Worm (Caenorhabditis elegans) whole organism, late embryonic: ENCODE measurements around the gene F55C12.19.
"Not testable (repeated sequence)": the region's sequence is repeated elsewhere in the genome, so short reads cannot be mapped to it uniquely, and the experiment has no call there.

Experiments used
- K09A11.1 ChIP-seq: sonication (generic microtip); optimal IDR thresholded peaks from 2 replicates; lab custom pipeline; 2017; ENCODE audit warnings: antibody characterized with exemption, mild to moderate bottlenecking, missing genetic modification characterization, missing compliant biosample characterization; ENCODE audit not compliant: insufficient read depth
- T23F11.4 ChIP-seq: fragments of 200-800 bp; sonication (Bioruptor generic); optimal IDR thresholded peaks from 2 replicates; lab custom pipeline; 2018; ENCODE audit warnings: mild to moderate bottlenecking, missing genetic modification characterization, missing compliant biosample characterization
- Y22D7AL.16 ChIP-seq: sonication (generic microtip); optimal IDR thresholded peaks from 2 replicates; lab custom pipeline; 2016; ENCODE audit warnings: missing genetic modification characterization, missing compliant biosample characterization
- ahr-1 ChIP-seq: sonication (generic microtip); optimal IDR thresholded peaks from 2 replicates; lab custom pipeline; 2016; ENCODE audit warnings: missing genetic modification characterization, missing compliant biosample characterization
- ceh-19 ChIP-seq: fragments of 200-800 bp; sonication (Bioruptor generic); optimal IDR thresholded peaks from 2 replicates; lab custom pipeline; 2018; ENCODE audit warnings: mild to moderate bottlenecking, missing genetic modification characterization, missing compliant biosample characterization
- ceh-22 ChIP-seq: sonication (generic microtip); optimal IDR thresholded peaks from 2 replicates; lab custom pipeline; 2017; ENCODE audit warnings: missing biosample characterization, missing genetic modification characterization
- ceh-30 ChIP-seq: fragments of 150-350 bp; optimal IDR thresholded peaks from 2 replicates; lab custom pipeline; 2014; ENCODE audit warnings: missing biosample characterization, missing genetic modification characterization
- ceh-31 ChIP-seq: sonication (generic microtip); optimal IDR thresholded peaks from 2 replicates; lab custom pipeline; 2016; ENCODE audit warnings: missing genetic modification characterization, missing compliant biosample characterization
- ceh-34 ChIP-seq: sonication (generic microtip); optimal IDR thresholded peaks from 2 replicates; lab custom pipeline; 2016; ENCODE audit warnings: mild to moderate bottlenecking, missing genetic modification characterization, missing compliant biosample characterization
- ceh-45 ChIP-seq: fragments of 200-800 bp; sonication (Bioruptor generic); IDR thresholded peaks from 2 replicates; pipeline ENCODE4 v1.3.6; 2022; ENCODE audit warnings: missing genetic modification reagents, missing genetic modification characterization, missing compliant biosample characterization
- ceh-48 ChIP-seq: sonication (generic microtip); optimal IDR thresholded peaks from 2 replicates; lab custom pipeline; 2016; ENCODE audit warnings: missing genetic modification characterization, inconsistent platforms, missing compliant biosample characterization
- ceh-6 ChIP-seq: fragments of 200-800 bp; sonication (Bioruptor generic); optimal IDR thresholded peaks from 2 replicates; lab custom pipeline; 2018; ENCODE audit warnings: mild to moderate bottlenecking, missing genetic modification characterization, missing compliant biosample characterization
- elt-4 ChIP-seq: sonication (generic microtip); optimal IDR thresholded peaks from 2 replicates; lab custom pipeline; 2016; ENCODE audit warnings: missing genetic modification characterization, missing compliant biosample characterization
- fax-1 ChIP-seq: sonication (generic microtip); optimal IDR thresholded peaks from 2 replicates; lab custom pipeline; 2016; ENCODE audit warnings: missing genotype, missing genetic modification characterization, missing compliant biosample characterization
- fkh-10 ChIP-seq: fragments of 150-350 bp; optimal IDR thresholded peaks from 2 replicates; lab custom pipeline; 2014; ENCODE audit warnings: missing biosample characterization, missing genetic modification reagents, missing genetic modification characterization
- fkh-6 ChIP-seq: sonication (generic microtip); optimal IDR thresholded peaks from 2 replicates; lab custom pipeline; 2016; ENCODE audit warnings: missing genetic modification characterization, missing compliant biosample characterization
- hlh-13 ChIP-seq: fragments of 200-800 bp; sonication (Bioruptor generic); optimal IDR thresholded peaks from 2 replicates; lab custom pipeline; 2018; ENCODE audit warnings: mild to moderate bottlenecking, missing genetic modification characterization, missing compliant biosample characterization
- hlh-15 ChIP-seq: sonication (generic microtip); optimal IDR thresholded peaks from 2 replicates; lab custom pipeline; 2016; ENCODE audit warnings: missing genetic modification characterization, missing compliant biosample characterization
- lim-6 ChIP-seq: sonication (generic microtip); optimal IDR thresholded peaks from 2 replicates; lab custom pipeline; 2016; ENCODE audit warnings: missing genetic modification characterization, missing compliant biosample characterization
- mec-3 ChIP-seq: sonication (generic microtip); optimal IDR thresholded peaks from 2 replicates; lab custom pipeline; 2016; ENCODE audit warnings: borderline replicate concordance, missing genetic modification characterization, missing compliant biosample characterization
- nfya-1 ChIP-seq: sonication (generic microtip); optimal IDR thresholded peaks from 2 replicates; lab custom pipeline; 2017; ENCODE audit warnings: missing genetic modification characterization, mild to moderate bottlenecking, missing compliant biosample characterization, antibody characterized with exemption, moderate library complexity
- nhr-11 ChIP-seq: fragments of 150-350 bp; optimal IDR thresholded peaks from 2 replicates; lab custom pipeline; 2014; ENCODE audit warnings: missing biosample characterization, missing genetic modification characterization
- nhr-232 ChIP-seq: sonication (generic microtip); optimal IDR thresholded peaks from 2 replicates; lab custom pipeline; 2016; ENCODE audit warnings: missing genetic modification characterization, missing compliant biosample characterization
- pha-2 ChIP-seq: sonication (generic microtip); optimal IDR thresholded peaks from 2 replicates; lab custom pipeline; 2017; ENCODE audit warnings: mild to moderate bottlenecking, missing genetic modification characterization, missing compliant biosample characterization
- pha-4 ChIP-seq: fragments of 150-350 bp; optimal IDR thresholded peaks from 2 replicates; lab custom pipeline; 2018; ENCODE audit warnings: missing biosample characterization, missing genetic modification reagents, missing genetic modification characterization
- rnt-1 ChIP-seq: sonication (generic microtip); optimal IDR thresholded peaks from 2 replicates; lab custom pipeline; 2016; ENCODE audit warnings: missing genetic modification characterization, missing compliant biosample characterization
- sox-2 ChIP-seq: fragments of 200-800 bp; sonication (Bioruptor generic); IDR thresholded peaks from 2 replicates; pipeline ENCODE4 v1.3.6; 2022; ENCODE audit warnings: missing genetic modification reagents, missing genetic modification characterization, missing compliant biosample characterization
- sox-4 ChIP-seq: sonication (generic microtip); optimal IDR thresholded peaks from 2 replicates; lab custom pipeline; 2017; ENCODE audit warnings: mild to moderate bottlenecking, missing genetic modification characterization, inconsistent platforms, missing compliant biosample characterization
- unc-42 ChIP-seq: sonication (generic microtip); optimal IDR thresholded peaks from 2 replicates; lab custom pipeline; 2016; ENCODE audit warnings: missing genotype, missing genetic modification characterization, missing compliant biosample characterization
- unc-86 ChIP-seq: sonication (generic microtip); optimal IDR thresholded peaks from 2 replicates; lab custom pipeline; 2016; ENCODE audit warnings: missing genetic modification characterization, missing compliant biosample characterization
- zip-5 ChIP-seq: sonication (generic microtip); optimal IDR thresholded peaks from 2 replicates; lab custom pipeline; 2016; ENCODE audit warnings: missing genetic modification characterization, missing compliant biosample characterization
- ztf-16 ChIP-seq: sonication (generic microtip); optimal IDR thresholded peaks from 2 replicates; lab custom pipeline; 2017; ENCODE audit warnings: missing genetic modification characterization, missing compliant biosample characterization

F55C12.19 gene

ce11 chrII:5876511-5876910, 10.6 kb downstream of the F55C12.19 start, which contains the start of gene F55C12.2:
Gene F55C12.2, plus strand, starts transcription at chrII:5876811.
- TF ChIP-seq ceh-45 (GFP tag; lab: Robert Waterston, UW); pha-4 (tag; lab: Kevin White, UChicago); ceh-31 (tag; lab: Kevin White, UChicago): not testable (repeated sequence)
- TF ChIP-seq, all 69 proteins: peak for 0; not testable (repeated sequence) for 69

- TF ChIP-seq nhr-232 = no peak
- TF ChIP-seq ceh-34 = no peak
- no peak for TF ChIP-seq ahr-1 (tag; lab: Kevin White, UChicago)
- no peak for TF ChIP-seq Y22D7AL.16 (tag; lab: Kevin White, UChicago)
These were observed 14.7 kb downstream of the F55C12.19 start for ce11 chrII:5880677-5881076.

ce11 chrII:5884252-5884651, 18.3 kb downstream of the F55C12.19 start, which contains the start of gene rfip-1:
Gene rfip-1, plus strand, starts transcription at chrII:5884552.
- TF ChIP-seq ceh-19 (GFP tag; lab: Kevin White, UChicago) (no peak), hlh-13 (GFP tag; lab: Kevin White, UChicago) (no peak), nhr-11 (tag; lab: Kevin White, UChicago) (no peak), unc-42 (no peak), K09A11.1 (tag; lab: Kevin White, UChicago) (no peak), lim-6 (tag; lab: Kevin White, UChicago) (no peak), fax-1 (tag; lab: Kevin White, UChicago) (no peak)

ce11 chrII:5885966-5886621, 20.2 kb downstream of the F55C12.19 start:
- no peak for TF ChIP-seq sox-4 (tag; lab: Kevin White, UChicago)
- TF ChIP-seq zip-5 = no peak
- no peak for TF ChIP-seq ceh-22 (tag; lab: Kevin White, UChicago)
- TF ChIP-seq unc-86 (tag; lab: Kevin White, UChicago) = no peak
- TF ChIP-seq elt-4 = no peak
- TF ChIP-seq ceh-6 (GFP tag; lab: Kevin White, UChicago) = no peak
- TF ChIP-seq hlh-15 (tag; lab: Kevin White, UChicago) = no peak
- TF ChIP-seq ceh-45 (GFP tag; lab: Robert Waterston, UW) = no peak
- no peak for TF ChIP-seq unc-42
- TF ChIP-seq ceh-48 (tag; lab: Kevin White, UChicago) = no peak
- TF ChIP-seq T23F11.4 = no peak
- TF ChIP-seq, all 69 proteins: peak for 0

- TF ChIP-seq rnt-1 (tag; lab: Kevin White, UChicago) (no peak), fkh-10 (GFP tag; lab: Kevin White, UChicago) (no peak), mec-3 (tag; lab: Kevin White, UChicago) (no peak), nfya-1 (tag; lab: Kevin White, UChicago) (no peak), ceh-34 (no peak), ceh-31 (tag; lab: Kevin White, UChicago) (no peak), ztf-16 (no peak), T23F11.4 (no peak), ceh-30 (tag; lab: Kevin White, UChicago) (no peak), pha-2 (tag; lab: Kevin White, UChicago) (no peak), unc-42 (no peak), sox-4 (tag; lab: Kevin White, UChicago) (no peak), unc-86 (tag; lab: Kevin White, UChicago) (no peak), ceh-6 (GFP tag; lab: Kevin White, UChicago) (no peak), fkh-6 (no peak), lim-6 (tag; lab: Kevin White, UChicago) (no peak), sox-2 (GFP tag; lab: Robert Waterston, UW) (no peak)
These were observed 23.6 kb downstream of the F55C12.19 start for ce11 chrII:5889417-5890139.
